Worm (Caenorhabditis elegans): ENCODE measurements around the gene erd-2.1.
A peak's percentile ranks its signal among the peaks of the same experiment; 100 is the strongest.

Gene erd-2.1

ce11 chrX:10188493-10188895 is 29.9 kb upstream of the erd-2.1 start (continued):
- TF ChIP-seq hrde-1 (tag; optimal IDR thresholded peaks at IDR 0.05; ENCODE audit: borderline replicate concordance) (no peak), attf-6 (GFP tag; IDR thresholded peaks at IDR 0.05) (no peak), snpc-1.1 (tag; optimal IDR thresholded peaks at IDR 0.05; ENCODE audit: insufficient read depth) (no peak), lin-54 (GFP tag; optimal IDR thresholded peaks at IDR 0.05) (peak; percentile 14), ztf-3 (GFP tag; optimal IDR thresholded peaks at IDR 0.05) (no peak), ztf-18 (tag; optimal IDR thresholded peaks at IDR 0.05) (peak; percentile 44), B0035.1 (tag; optimal IDR thresholded peaks at IDR 0.05) (no peak), snpc-1.3 (tag; optimal IDR thresholded peaks at IDR 0.05; ENCODE audit: insufficient read depth) (no peak), ets-4 (GFP tag; optimal IDR thresholded peaks at IDR 0.05) (peak; percentile 60), unc-130 (GFP tag; optimal IDR thresholded peaks at IDR 0.05) (no peak), ama-1 (optimal IDR thresholded peaks at IDR 0.05) (peak; percentile 10), ama-1 (GFP tag; optimal IDR thresholded peaks at IDR 0.05) (no peak), nhr-80 (tag; optimal IDR thresholded peaks at IDR 0.05) (peak; percentile 83), ztf-25 (GFP tag; IDR thresholded peaks at IDR 0.05) (no peak), him-1 (tag; optimal IDR thresholded peaks at IDR 0.05) (no peak), ceh-100 (GFP tag; IDR thresholded peaks at IDR 0.05) (no peak), ztf-26 (tag; optimal IDR thresholded peaks at IDR 0.05) (no peak), hmg-20 (GFP tag; IDR thresholded peaks at IDR 0.05) (no peak), nhr-179 (tag; optimal IDR thresholded peaks at IDR 0.05) (no peak), Y53G8AR.9 (GFP tag; conservative IDR thresholded peaks at IDR 0.05) (no peak), rcor-1 (GFP tag; IDR thresholded peaks at IDR 0.05) (no peak), hsf-1 (GFP tag; IDR thresholded peaks at IDR 0.05) (no peak), lir-1 (GFP tag; conservative IDR thresholded peaks at IDR 0.05) (no peak), attf-3 (GFP tag; conservative IDR thresholded peaks at IDR 0.05) (no peak), cebp-2 (GFP tag; IDR thresholded peaks at IDR 0.05) (no peak), somi-1 (GFP tag; optimal IDR thresholded peaks at IDR 0.05) (peak; percentile 34), mes-4 (tag; optimal IDR thresholded peaks at IDR 0.05) (no peak), die-1 (tag; optimal IDR thresholded peaks at IDR 0.05) (no peak), ztf-6 (GFP tag; IDR thresholded peaks at IDR 0.05) (no peak), F52B5.7 (tag; optimal IDR thresholded peaks at IDR 0.05) (no peak), mxl-1 (tag; optimal IDR thresholded peaks at IDR 0.05) (no peak), F23B12.7 (tag; optimal IDR thresholded peaks at IDR 0.05; ENCODE audit: insufficient read depth) (no peak), lin-26 (GFP tag; IDR thresholded peaks at IDR 0.05) (peak; percentile 62; the same call in 1 of the 2 replicates), ceh-27 (GFP tag; optimal IDR thresholded peaks at IDR 0.05) (peak; percentile 75), bed-1 (GFP tag; IDR thresholded peaks at IDR 0.05) (no peak), mel-28 (tag; optimal IDR thresholded peaks at IDR 0.05; ENCODE audit: borderline replicate concordance) (no peak), aptf-3 (GFP tag; IDR thresholded peaks at IDR 0.05) (no peak), Y79H2A.3 (GFP tag; conservative IDR thresholded peaks at IDR 0.05) (no peak), ceh-91 (GFP tag; IDR thresholded peaks at IDR 0.05) (no peak), F57A8.1 (GFP tag; optimal IDR thresholded peaks at IDR 0.05) (no peak), tbp1 (GFP tag; optimal IDR thresholded peaks at IDR 0.05) (peak; percentile 42), dox-1 (GFP tag; IDR thresholded peaks at IDR 0.05) (peak; percentile 75; the same call in 1 of the 2 replicates), D2030.7 (GFP tag; IDR thresholded peaks at IDR 0.05) (no peak), tbx-9 (tag; optimal IDR thresholded peaks at IDR 0.05; ENCODE audit: borderline replicate concordance) (no peak), F37B4.10 (GFP tag; IDR thresholded peaks at IDR 0.05) (no peak), zim-3 (tag; optimal IDR thresholded peaks at IDR 0.05) (peak; percentile 23), snpc-4 (GFP tag; optimal IDR thresholded peaks at IDR 0.05) (peak; percentile 31), snpc-4 (tag; optimal IDR thresholded peaks at IDR 0.05) (peak in 3 of 4 experiments; percentile 8 to 53 (median 48)), bed-2 (GFP tag; IDR thresholded peaks at IDR 0.05) (no peak), C06A6.2 (GFP tag; conservative IDR thresholded peaks at IDR 0.05) (no peak; the same call in 1 of the 2 replicates)
